Worm (Caenorhabditis elegans): ENCODE results near the gene scl-6.

- no peak for TF ChIP-seq ama-1 (optimal IDR thresholded peaks at IDR 0.05)
- no peak for TF ChIP-seq C34F6.9 (tag; optimal IDR thresholded peaks at IDR 0.05)
- TF ChIP-seq lin-13 (GFP tag; optimal IDR thresholded peaks at IDR 0.05) = no peak
- TF ChIP-seq unc-39 (tag; optimal IDR thresholded peaks at IDR 0.05) = no peak
- TF ChIP-seq nhr-23 (tag; optimal IDR thresholded peaks at IDR 0.05) = no peak
- TF ChIP-seq dmd-4 (tag; optimal IDR thresholded peaks at IDR 0.05) = no peak
These were observed 48.1 kb downstream of the scl-6 start for ce11 chrIV:13116679-13117078.
